Fruit fly (Drosophila melanogaster) whole organism, embryonic: ENCODE results near the gene CG11898.

ENCODE experiments used
- CG10366 ChIP-seq: fragments of 200-800 bp; sonication (Bioruptor generic); IDR thresholded peaks from 2 replicates; pipeline ENCODE4 v1.3.6; 2022; ENCODE audit warnings: missing biosample characterization, missing genetic modification characterization
- CG10543 ChIP-seq: fragments of 200-800 bp; sonication (Bioruptor generic); optimal IDR thresholded peaks from 3 replicates; lab custom pipeline; 2017; ENCODE audit warnings: missing biosample characterization, mild to moderate bottlenecking, missing genetic modification characterization, moderate library complexity
- CG11695 ChIP-seq: fragments of 200-800 bp; sonication (Bioruptor generic); IDR thresholded peaks from 3 replicates; pipeline ENCODE4 v1.3.6; 2022; ENCODE audit warnings: missing biosample characterization, missing genetic modification characterization
- CG11696 ChIP-seq: fragments of 200-800 bp; sonication (Bioruptor generic); IDR thresholded peaks from 2 replicates; pipeline ENCODE4 v1.3.6; 2022; ENCODE audit warnings: missing biosample characterization, missing genetic modification characterization
- CG12299 ChIP-seq: fragments of 200-800 bp; sonication (Bioruptor generic); optimal IDR thresholded peaks from 2 replicates; lab custom pipeline; 2018; ENCODE audit warnings: missing biosample characterization, mild to moderate bottlenecking, missing genetic modification characterization
- CG13775 ChIP-seq: fragments of 200-800 bp; sonication (Bioruptor generic); optimal IDR thresholded peaks from 3 replicates; lab custom pipeline; 2017; ENCODE audit warnings: missing biosample characterization, mild to moderate bottlenecking, missing genetic modification characterization
- CG14860 ChIP-seq: fragments of 200-800 bp; sonication (Bioruptor generic); IDR thresholded peaks from 3 replicates; pipeline ENCODE4 v1.3.6; 2022; ENCODE audit warnings: missing biosample characterization, missing genetic modification characterization; ENCODE audit not compliant: partially characterized antibody
- CG1603 ChIP-seq: fragments of 200-800 bp; sonication (Bioruptor generic); optimal IDR thresholded peaks from 2 replicates; lab custom pipeline; 2019; ENCODE audit warnings: missing biosample characterization, mild to moderate bottlenecking, missing genetic modification characterization, moderate library complexity
- CG17385 ChIP-seq: fragments of 200-800 bp; sonication (Bioruptor generic); optimal IDR thresholded peaks from 3 replicates; lab custom pipeline; 2018; ENCODE audit warnings: missing biosample characterization, mild to moderate bottlenecking, missing genetic modification characterization
- CG2199 ChIP-seq: fragments of 200-800 bp; sonication (Bioruptor generic); IDR thresholded peaks from 3 replicates; pipeline ENCODE4 v1.3.6; 2022; ENCODE audit warnings: missing biosample characterization, missing genetic modification characterization
- CG2875 ChIP-seq: fragments of 200-800 bp; sonication (Bioruptor generic); optimal IDR thresholded peaks from 2 replicates; lab custom pipeline; 2017; ENCODE audit warnings: missing biosample characterization, mild to moderate bottlenecking, missing genetic modification characterization, missing genetic modification reagents
- CG32772 ChIP-seq: fragments of 200-800 bp; sonication (Bioruptor generic); IDR thresholded peaks from 2 replicates; pipeline ENCODE4 v1.3.6; 2022; ENCODE audit warnings: missing biosample characterization, missing genetic modification characterization
- CG7271 ChIP-seq: fragments of 200-800 bp; sonication (Bioruptor generic); optimal IDR thresholded peaks from 2 replicates; lab custom pipeline; 2018; ENCODE audit warnings: missing biosample characterization, mild to moderate bottlenecking, missing genetic modification characterization, moderate library complexity
- CG7786 ChIP-seq: fragments of 200-800 bp; sonication (Bioruptor generic); optimal IDR thresholded peaks from 2 replicates; lab custom pipeline; 2016; ENCODE audit warnings: missing biosample characterization, missing genetic modification characterization
- CG8290 ChIP-seq, 3 experiments: fragments of 200-800 bp; sonication (Bioruptor generic); optimal IDR thresholded peaks; 2 replicates each; lab custom pipeline; 2016 to 2019; ENCODE audit warnings: missing biosample characterization in 3 of 3, missing genetic modification characterization in 3 of 3, mild to moderate bottlenecking in 2 of 3, moderate library complexity in 1 of 3
- CG9727 ChIP-seq: fragments of 200-800 bp; sonication (Bioruptor generic); optimal IDR thresholded peaks from 3 replicates; lab custom pipeline; 2017; ENCODE audit warnings: missing biosample characterization, mild to moderate bottlenecking, missing genetic modification characterization
- CG9797 ChIP-seq: fragments of 200-800 bp; sonication (Bioruptor generic); optimal IDR thresholded peaks from 3 replicates; lab custom pipeline; 2018; ENCODE audit warnings: missing biosample characterization, mild to moderate bottlenecking, missing genetic modification characterization
- CG9817 ChIP-seq: fragments of 200-800 bp; sonication (Bioruptor generic); optimal IDR thresholded peaks from 2 replicates; lab custom pipeline; 2018; ENCODE audit warnings: missing biosample characterization, mild to moderate bottlenecking, missing genetic modification characterization, moderate library complexity
- CTCF ChIP-seq: fragments of 200-800 bp; sonication (Bioruptor generic); optimal IDR thresholded peaks from 2 replicates; lab custom pipeline; 2017; ENCODE audit warnings: missing biosample characterization, mild to moderate bottlenecking, missing genetic modification characterization, moderate library complexity
- Deaf1 ChIP-seq: fragments of 200-800 bp; optimal IDR thresholded peaks from 3 replicates; lab custom pipeline; 2019; ENCODE audit warnings: missing biosample characterization, mild to moderate bottlenecking, missing genetic modification characterization, moderate library complexity
- Dek ChIP-seq: fragments of 200-800 bp; sonication (Bioruptor generic); optimal IDR thresholded peaks from 3 replicates; lab custom pipeline; 2019; ENCODE audit warnings: missing biosample characterization, mild to moderate bottlenecking, missing genetic modification characterization, moderate library complexity
- Doc3 ChIP-seq: fragments of 200-800 bp; sonication (Bioruptor generic); IDR thresholded peaks from 3 replicates; pipeline ENCODE4 v1.3.6; 2022; ENCODE audit warnings: missing biosample characterization, missing genetic modification characterization; ENCODE audit not compliant: partially characterized antibody
- Ets65A ChIP-seq: fragments of 200-800 bp; sonication (Bioruptor generic); peaks from one replicate; lab custom pipeline; 2016; ENCODE audit warnings: missing biosample characterization, missing genetic modification characterization
- HLH54F ChIP-seq: fragments of 200-800 bp; sonication (Bioruptor generic); optimal IDR thresholded peaks from 3 replicates; lab custom pipeline; 2016; ENCODE audit warnings: missing biosample characterization, missing genetic modification characterization
- Med ChIP-seq: fragments of 200-800 bp; sonication (Bioruptor generic); peaks from one replicate; lab custom pipeline; 2016; ENCODE audit warnings: missing biosample characterization, missing genetic modification characterization, mild to moderate bottlenecking, inconsistent platforms, moderate library complexity
- Spps ChIP-seq: fragments of 200-800 bp; sonication (Bioruptor generic); optimal IDR thresholded peaks from 2 replicates; lab custom pipeline; 2018; ENCODE audit warnings: missing biosample characterization, mild to moderate bottlenecking, missing genetic modification characterization
- YL-1 ChIP-seq: fragments of 200-800 bp; sonication (Bioruptor generic); optimal IDR thresholded peaks from 3 replicates; lab custom pipeline; 2017; ENCODE audit warnings: missing biosample characterization, mild to moderate bottlenecking, missing genetic modification characterization
- amos ChIP-seq: fragments of 200-800 bp; sonication (Bioruptor generic); IDR thresholded peaks from 2 replicates; pipeline ENCODE4 v1.3.6; 2022; ENCODE audit warnings: missing biosample characterization, missing genetic modification characterization; ENCODE audit not compliant: partially characterized antibody
- bsh ChIP-seq, 2 experiments: fragments of 200-800 bp; sonication (Bioruptor generic); optimal IDR thresholded peaks; 2 replicates each; lab custom pipeline; 2017 to 2018; ENCODE audit warnings: mild to moderate bottlenecking in 2 of 2, missing biosample characterization in 2 of 2, missing genetic modification characterization in 2 of 2, moderate library complexity in 1 of 2
- cg ChIP-seq: fragments of 200-800 bp; sonication (Bioruptor generic); optimal IDR thresholded peaks from 3 replicates; lab custom pipeline; 2019; ENCODE audit warnings: missing biosample characterization, mild to moderate bottlenecking, missing genetic modification characterization, moderate library complexity
- croc ChIP-seq: fragments of 200-800 bp; sonication (Bioruptor generic); conservative IDR thresholded peaks from 3 replicates; pipeline ENCODE4 v1.3.6; 2022; ENCODE audit warnings: missing biosample characterization, missing genetic modification characterization
- ems ChIP-seq: fragments of 200-800 bp; sonication (Bioruptor generic); optimal IDR thresholded peaks from 3 replicates; lab custom pipeline; 2016; ENCODE audit warnings: missing biosample characterization, missing genetic modification characterization
- gem ChIP-seq: fragments of 200-800 bp; sonication (Bioruptor generic); optimal IDR thresholded peaks from 2 replicates; lab custom pipeline; 2019; ENCODE audit warnings: missing biosample characterization, mild to moderate bottlenecking, missing genetic modification characterization, moderate library complexity
- grn ChIP-seq: fragments of 200-800 bp; sonication (Bioruptor generic); optimal IDR thresholded peaks from 3 replicates; lab custom pipeline; 2017; ENCODE audit warnings: missing biosample characterization, missing genetic modification characterization
- gt ChIP-seq: fragments of 200-800 bp; sonication (Bioruptor generic); IDR thresholded peaks from 2 replicates; pipeline ENCODE4 v1.3.6; 2022; ENCODE audit warnings: missing biosample characterization, missing genetic modification characterization
- kni ChIP-seq: fragments of 200-800 bp; sonication (Bioruptor generic); optimal IDR thresholded peaks from 3 replicates; lab custom pipeline; 2017; ENCODE audit warnings: mild to moderate bottlenecking, missing biosample characterization, missing genetic modification reagents, missing genetic modification characterization
- luna ChIP-seq: fragments of 200-800 bp; sonication (Bioruptor generic); optimal IDR thresholded peaks from 2 replicates; lab custom pipeline; 2016; ENCODE audit warnings: missing biosample characterization, missing genetic modification characterization
- mld ChIP-seq: fragments of 200-800 bp; sonication (Bioruptor generic); IDR thresholded peaks from 3 replicates; pipeline ENCODE4 v1.3.6; 2022; ENCODE audit warnings: missing biosample characterization, missing genetic modification characterization; ENCODE audit not compliant: partially characterized antibody
- nerfin-1 ChIP-seq: fragments of 200-800 bp; sonication (Bioruptor generic); optimal IDR thresholded peaks from 3 replicates; lab custom pipeline; 2019; ENCODE audit warnings: missing biosample characterization, mild to moderate bottlenecking, missing genetic modification characterization, moderate library complexity
- nerfin-2 ChIP-seq: fragments of 200-800 bp; sonication (Bioruptor generic); IDR thresholded peaks from 2 replicates; pipeline ENCODE4 v1.3.6; 2022; ENCODE audit warnings: missing biosample characterization, missing genetic modification characterization; ENCODE audit not compliant: partially characterized antibody
- odd ChIP-seq: fragments of 200-800 bp; sonication (Bioruptor generic); optimal IDR thresholded peaks from 2 replicates; lab custom pipeline; 2017; ENCODE audit warnings: missing biosample characterization, mild to moderate bottlenecking, missing genetic modification characterization
- pan ChIP-seq, 4 experiments: fragments of >200 bp in 3 of 4; fragments of 200-800 bp in 1 of 4; sonication (Bioruptor generic) in 1 of 4; optimal IDR thresholded peaks in 3 of 4; IDR thresholded peaks in 1 of 4; 2 replicates each; pipeline versions ENCODE4 v1.3.6 to Lab custom; 2017 to 2022; ENCODE audit warnings: missing biosample characterization in 2 of 4, missing genetic modification characterization in 2 of 4, mixed read lengths in 1 of 4
- pros ChIP-seq: fragments of 200-800 bp; sonication (Bioruptor generic); optimal IDR thresholded peaks from 3 replicates; lab custom pipeline; 2019; ENCODE audit warnings: missing biosample characterization, mild to moderate bottlenecking, missing genetic modification characterization, moderate library complexity
- sc ChIP-seq, 3 experiments: fragments of >200 bp in 2 of 3; fragments of 200-800 bp in 1 of 3; sonication (Bioruptor generic) in 1 of 3; optimal IDR thresholded peaks; 2 replicates in 2 of 3; 3 replicates in 1 of 3; lab custom pipeline; 2017; ENCODE audit warnings: mild to moderate bottlenecking in 1 of 3, missing biosample characterization in 1 of 3, missing genetic modification characterization in 1 of 3, missing genetic modification reagents in 1 of 3
- schlank ChIP-seq: fragments of 200-800 bp; sonication (Bioruptor generic); optimal IDR thresholded peaks from 2 replicates; lab custom pipeline; 2018; ENCODE audit warnings: missing biosample characterization, mild to moderate bottlenecking, missing genetic modification characterization
- sens-2 ChIP-seq: fragments of 200-800 bp; sonication (Bioruptor generic); IDR thresholded peaks from 2 replicates; pipeline ENCODE4 v1.3.6; 2022; ENCODE audit warnings: missing biosample characterization, missing genetic modification characterization
- slbo ChIP-seq: fragments of 200-800 bp; sonication (Bioruptor generic); IDR thresholded peaks from 2 replicates; pipeline ENCODE4 v1.3.6; 2022; ENCODE audit warnings: missing biosample characterization, missing genetic modification characterization
- yki ChIP-seq: fragments of >200 bp; optimal IDR thresholded peaks from 3 replicates; lab custom pipeline; 2018
- zf30C ChIP-seq: fragments of 200-800 bp; sonication (Bioruptor generic); optimal IDR thresholded peaks from 3 replicates; lab custom pipeline; 2018; ENCODE audit warnings: missing biosample characterization, mild to moderate bottlenecking, missing genetic modification characterization

Gene CG11898

dm6 chr3R:29214982-29215533 lies 49.6 kb downstream of the CG11898 start (continued):
- TF ChIP-seq CG17385 (GFP tag; lab: Kevin White, UChicago) = peak; percentile 63
- TF ChIP-seq mld (GFP tag; lab: Robert Waterston, UW) = no peak
- TF ChIP-seq gt (GFP tag; lab: Robert Waterston, UW) = no peak
- TF ChIP-seq CG9727 (GFP tag; lab: Kevin White, UChicago) = peak; percentile 7
- peak in 1 of 2 experiments; percentile 47 for TF ChIP-seq bsh (GFP tag; optimal IDR thresholded peaks at IDR 0.05; lab: Kevin White, UChicago)
- no peak for TF ChIP-seq CG1603 (tag; lab: Kevin White, UChicago)
- TF ChIP-seq CG13775 (GFP tag; lab: Kevin White, UChicago) = no peak
- TF ChIP-seq CG10543 (GFP tag; lab: Kevin White, UChicago) = peak; percentile 51
- peak; percentile 14 for TF ChIP-seq gem
- TF ChIP-seq nerfin-1 (tag; lab: Kevin White, UChicago) = peak; percentile 63
- TF ChIP-seq CG14860 (GFP tag; lab: Robert Waterston, UW) = no peak
- TF ChIP-seq HLH54F (GFP tag; lab: Kevin White, UChicago) = no peak
- TF ChIP-seq Med (GFP tag; lab: Kevin White, UChicago) = peak; percentile 55
- no peak for TF ChIP-seq CG11695
- peak; percentile 13; the same call in 1 of the 3 replicates for TF ChIP-seq CG2199 (GFP tag; lab: Robert Waterston, UW)
- TF ChIP-seq croc (GFP tag; lab: Robert Waterston, UW) = no peak
- TF ChIP-seq sc (optimal IDR thresholded peaks at IDR 0.05; lab: Kevin White, UChicago) = no peak
- TF ChIP-seq sc (GFP tag; optimal IDR thresholded peaks at IDR 0.05; lab: Kevin White, UChicago) = no peak
- no peak for TF ChIP-seq CG9817 (tag; lab: Kevin White, UChicago)
- TF ChIP-seq Spps (tag; lab: Kevin White, UChicago) = no peak
- no peak for TF ChIP-seq zf30C (GFP tag; lab: Kevin White, UChicago)
- TF ChIP-seq CG8290 (GFP tag; optimal IDR thresholded peaks at IDR 0.05; lab: Kevin White, UChicago) = no peak
- peak in 1 of 2 experiments; percentile 22 for TF ChIP-seq CG8290 (tag; optimal IDR thresholded peaks at IDR 0.05; lab: Kevin White, UChicago)
- TF ChIP-seq CG9797 (GFP tag; lab: Kevin White, UChicago) = no peak
- peak; percentile 62 for TF ChIP-seq cg (GFP tag; lab: Kevin White, UChicago)
- no peak for TF ChIP-seq Ets65A (GFP tag; lab: Kevin White, UChicago)
- TF ChIP-seq CG11696 = no peak
- no peak for TF ChIP-seq CG7271
- TF ChIP-seq YL-1 (GFP tag; lab: Kevin White, UChicago) = peak; percentile 14
- TF ChIP-seq amos (GFP tag; lab: Robert Waterston, UW) = no peak
- TF ChIP-seq pros = peak; percentile 67
- TF ChIP-seq Dek (tag; lab: Kevin White, UChicago) = no peak
- peak; percentile 14 for TF ChIP-seq yki
- no peak for TF ChIP-seq CG2875 (GFP tag; lab: Kevin White, UChicago)
- TF ChIP-seq grn (GFP tag; lab: Kevin White, UChicago) = peak; percentile 35
- TF ChIP-seq kni (GFP tag; lab: Kevin White, UChicago) = no peak
- no peak for TF ChIP-seq CG10366 (GFP tag; lab: Robert Waterston, UW)
- no peak for TF ChIP-seq Doc3 (GFP tag; lab: Robert Waterston, UW)
- 0 out of 2 replicates have a peak, but pooled peaks have one; percentile 19 for TF ChIP-seq slbo (GFP tag; lab: Robert Waterston, UW)
- TF ChIP-seq luna (GFP tag; lab: Kevin White, UChicago) = no peak
- no peak for TF ChIP-seq CTCF (GFP tag; lab: Kevin White, UChicago)
- TF ChIP-seq pan (optimal IDR thresholded peaks at IDR 0.05; lab: Kevin White, UChicago) = no peak
- peak in 1 of 2 experiments; percentile 25 for TF ChIP-seq pan (GFP tag; optimal IDR thresholded peaks at IDR 0.05 in 1 of 2, IDR thresholded peaks at IDR 0.05 in 1 of 2)
- TF ChIP-seq odd (GFP tag; lab: Kevin White, UChicago) = peak; percentile 8
- TF ChIP-seq Deaf1 (tag; lab: Kevin White, UChicago) = no peak
- TF ChIP-seq CG12299 (tag; lab: Kevin White, UChicago) = no peak
- TF ChIP-seq CG7786 (GFP tag; lab: Kevin White, UChicago) = no peak
- TF ChIP-seq CG32772 (GFP tag; lab: Robert Waterston, UW) = peak; percentile 64
- TF ChIP-seq ems = no peak
- no peak for TF ChIP-seq nerfin-2 (GFP tag; lab: Robert Waterston, UW)
- no peak for TF ChIP-seq schlank (tag; lab: Kevin White, UChicago)
- no peak for TF ChIP-seq sens-2
